Worm (Caenorhabditis elegans): ENCODE results near the gene Y116A8B.4.

Gene Y116A8B.4

DNA sequence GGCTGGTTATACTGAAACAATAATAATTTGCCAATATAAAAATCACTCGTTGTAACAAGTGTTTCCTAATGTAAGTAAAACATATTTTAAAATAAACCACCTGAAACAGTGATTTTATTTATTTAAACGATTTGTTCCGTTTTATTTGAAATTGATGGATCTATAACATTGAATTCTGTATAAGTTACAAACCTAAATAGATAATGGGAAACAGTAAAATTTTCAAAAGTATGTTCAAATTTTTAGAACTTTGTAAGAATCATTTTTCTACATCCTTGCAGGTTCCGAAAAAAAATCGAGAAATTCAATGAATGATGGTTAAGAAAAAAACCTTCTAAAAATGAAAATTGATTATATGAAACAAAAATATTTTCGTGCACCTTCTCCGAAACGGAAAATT, 30.1 kb upstream of the Y116A8B.4 start:
- TF ChIP-seq T22C8.4 (GFP tag; IDR thresholded peaks at IDR 0.05) = no peak

- TF ChIP-seq cog-1 (tag; optimal IDR thresholded peaks at IDR 0.05) = no peak
- TF ChIP-seq flt-1 (GFP tag; IDR thresholded peaks at IDR 0.05) = no peak
- no peak for TF ChIP-seq med-1 (GFP tag; optimal IDR thresholded peaks at IDR 0.05; ENCODE audit: insufficient read depth)
- no peak for TF ChIP-seq ztf-29 (GFP tag; IDR thresholded peaks at IDR 0.05)
- no peak for TF ChIP-seq tab-1 (GFP tag; IDR thresholded peaks at IDR 0.05)
- TF ChIP-seq ztf-23 (GFP tag; IDR thresholded peaks at IDR 0.05) = no peak
Observed at ce11 chrIV:17199706-17200105, 23.9 kb upstream of the Y116A8B.4 start.

DNA sequence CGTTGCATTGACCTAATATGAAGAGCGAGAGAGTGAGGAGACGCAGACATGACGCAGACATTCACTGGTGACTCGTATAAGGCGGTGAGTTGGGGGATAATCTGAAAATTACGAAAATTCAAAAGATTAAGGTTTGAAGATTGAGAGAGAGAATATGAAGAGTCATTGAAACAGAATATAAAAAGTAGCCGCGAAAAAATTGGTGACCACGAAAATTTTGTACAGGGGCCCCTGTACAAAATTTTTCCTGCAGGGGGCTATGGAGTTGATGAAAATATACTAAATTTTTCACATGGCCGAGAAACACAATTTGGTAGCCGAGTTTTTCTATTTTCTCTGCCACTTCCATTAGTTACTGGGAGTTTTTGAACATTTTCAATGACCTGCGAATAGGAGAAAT, 16.8 kb upstream of the Y116A8B.4 start, which contains the start of gene cnnm-1:
cnnm-1 (minus strand) TSS at position 101 of the 400 bp plus-strand sequence.
- TF ChIP-seq ztf-23 (GFP tag; IDR thresholded peaks at IDR 0.05) (no peak), T22C8.4 (GFP tag; IDR thresholded peaks at IDR 0.05) (no peak), tab-1 (GFP tag; IDR thresholded peaks at IDR 0.05) (no peak), cog-1 (tag; optimal IDR thresholded peaks at IDR 0.05) (no peak), med-1 (GFP tag; optimal IDR thresholded peaks at IDR 0.05; ENCODE audit: insufficient read depth) (no peak), ztf-29 (GFP tag; IDR thresholded peaks at IDR 0.05) (no peak), flt-1 (GFP tag; IDR thresholded peaks at IDR 0.05) (no peak), klf-2 (GFP tag; conservative IDR thresholded peaks at IDR 0.05) (no peak), ref-1 (GFP tag; conservative IDR thresholded peaks at IDR 0.05) (no peak)

ce11 chrIV:17207864-17208263, 15.7 kb upstream of the Y116A8B.4 start:
- TF ChIP-seq ztf-29 (GFP tag; IDR thresholded peaks at IDR 0.05) (no peak), klf-2 (GFP tag; conservative IDR thresholded peaks at IDR 0.05) (no peak), cog-1 (tag; optimal IDR thresholded peaks at IDR 0.05) (no peak), flt-1 (GFP tag; IDR thresholded peaks at IDR 0.05) (no peak), ztf-23 (GFP tag; IDR thresholded peaks at IDR 0.05) (no peak), ref-1 (GFP tag; conservative IDR thresholded peaks at IDR 0.05) (no peak), med-1 (GFP tag; optimal IDR thresholded peaks at IDR 0.05; ENCODE audit: insufficient read depth) (no peak), tab-1 (GFP tag; IDR thresholded peaks at IDR 0.05) (no peak), T22C8.4 (GFP tag; IDR thresholded peaks at IDR 0.05) (no peak)

ce11 chrIV:17209309-17209708, 14.3 kb upstream of the Y116A8B.4 start:
- TF ChIP-seq ref-1 (GFP tag; conservative IDR thresholded peaks at IDR 0.05) = no peak
- TF ChIP-seq cog-1 (tag; optimal IDR thresholded peaks at IDR 0.05) = no peak
- TF ChIP-seq flt-1 (GFP tag; IDR thresholded peaks at IDR 0.05) = no peak
- no peak for TF ChIP-seq T22C8.4 (GFP tag; IDR thresholded peaks at IDR 0.05)
- TF ChIP-seq ztf-29 (GFP tag; IDR thresholded peaks at IDR 0.05) = no peak
- no peak for TF ChIP-seq tab-1 (GFP tag; IDR thresholded peaks at IDR 0.05)
- no peak for TF ChIP-seq klf-2 (GFP tag; conservative IDR thresholded peaks at IDR 0.05)
- no peak for TF ChIP-seq ztf-23 (GFP tag; IDR thresholded peaks at IDR 0.05)
- no peak for TF ChIP-seq med-1 (GFP tag; optimal IDR thresholded peaks at IDR 0.05; ENCODE audit: insufficient read depth)

DNA sequence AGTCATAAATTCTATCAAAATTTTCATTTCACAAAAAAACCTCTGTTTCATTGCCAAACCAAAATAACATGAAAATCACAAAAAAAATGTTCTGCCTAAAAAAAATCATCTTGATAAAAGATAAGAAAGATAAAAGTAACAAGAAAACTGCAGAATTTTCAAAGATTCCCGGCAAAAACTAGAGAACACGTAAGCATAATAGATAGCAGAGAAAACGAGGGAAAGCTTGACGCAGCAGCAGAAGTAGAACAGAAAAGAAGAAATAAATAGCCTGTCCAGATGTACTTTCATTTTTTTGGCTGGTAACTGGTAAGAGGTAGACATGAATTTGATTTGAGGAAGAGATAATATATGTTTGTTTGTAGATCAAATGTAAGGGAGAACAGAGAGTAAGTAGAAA, 12.8 kb upstream of the Y116A8B.4 start:
- no peak for TF ChIP-seq ref-1 (GFP tag; conservative IDR thresholded peaks at IDR 0.05)
- no peak for TF ChIP-seq tab-1 (GFP tag; IDR thresholded peaks at IDR 0.05)
- no peak for TF ChIP-seq ztf-29 (GFP tag; IDR thresholded peaks at IDR 0.05)
- TF ChIP-seq flt-1 (GFP tag; IDR thresholded peaks at IDR 0.05) = no peak
- no peak for TF ChIP-seq klf-2 (GFP tag; conservative IDR thresholded peaks at IDR 0.05)

- TF ChIP-seq tab-1 (GFP tag; IDR thresholded peaks at IDR 0.05) (no peak), klf-2 (GFP tag; conservative IDR thresholded peaks at IDR 0.05) (no peak), T22C8.4 (GFP tag; IDR thresholded peaks at IDR 0.05) (no peak), ztf-29 (GFP tag; IDR thresholded peaks at IDR 0.05) (no peak), med-1 (GFP tag; optimal IDR thresholded peaks at IDR 0.05; ENCODE audit: insufficient read depth) (no peak), flt-1 (GFP tag; IDR thresholded peaks at IDR 0.05) (no peak), ztf-23 (GFP tag; IDR thresholded peaks at IDR 0.05) (no peak), cog-1 (tag; optimal IDR thresholded peaks at IDR 0.05) (no peak), ref-1 (GFP tag; conservative IDR thresholded peaks at IDR 0.05) (no peak)
Observed at ce11 chrIV:17215070-17215469, 8.5 kb upstream of the Y116A8B.4 start.

- TF ChIP-seq ref-1 (GFP tag; conservative IDR thresholded peaks at IDR 0.05) = no peak
- no peak for TF ChIP-seq T22C8.4 (GFP tag; IDR thresholded peaks at IDR 0.05)
- no peak for TF ChIP-seq ztf-23 (GFP tag; IDR thresholded peaks at IDR 0.05)
- no peak for TF ChIP-seq med-1 (GFP tag; optimal IDR thresholded peaks at IDR 0.05; ENCODE audit: insufficient read depth)
- no peak for TF ChIP-seq tab-1 (GFP tag; IDR thresholded peaks at IDR 0.05)
- no peak for TF ChIP-seq cog-1 (tag; optimal IDR thresholded peaks at IDR 0.05)
- TF ChIP-seq flt-1 (GFP tag; IDR thresholded peaks at IDR 0.05) = no peak
- TF ChIP-seq ztf-29 (GFP tag; IDR thresholded peaks at IDR 0.05) = no peak
- no peak for TF ChIP-seq klf-2 (GFP tag; conservative IDR thresholded peaks at IDR 0.05)
Observed at ce11 chrIV:17216048-17216447, 7.5 kb upstream of the Y116A8B.4 start, which contains the start of gene Y116A8B.1. Y116A8B.1 (plus strand) TSS chrIV:17216348.

- no peak for TF ChIP-seq ztf-23 (GFP tag; IDR thresholded peaks at IDR 0.05)
- no peak for TF ChIP-seq med-1 (GFP tag; optimal IDR thresholded peaks at IDR 0.05; ENCODE audit: insufficient read depth)
- no peak for TF ChIP-seq flt-1 (GFP tag; IDR thresholded peaks at IDR 0.05)
- no peak for TF ChIP-seq ztf-29 (GFP tag; IDR thresholded peaks at IDR 0.05)
- TF ChIP-seq ref-1 (GFP tag; conservative IDR thresholded peaks at IDR 0.05) = no peak
- TF ChIP-seq T22C8.4 (GFP tag; IDR thresholded peaks at IDR 0.05) = no peak
- TF ChIP-seq cog-1 (tag; optimal IDR thresholded peaks at IDR 0.05) = no peak
- TF ChIP-seq klf-2 (GFP tag; conservative IDR thresholded peaks at IDR 0.05) = no peak
- no peak for TF ChIP-seq tab-1 (GFP tag; IDR thresholded peaks at IDR 0.05)
Observed at ce11 chrIV:17230958-17231357, 7.4 kb downstream of the Y116A8B.4 start, which contains the start of gene npr-32. npr-32 (minus strand) TSS chrIV:17231058.

- no peak for TF ChIP-seq ref-1 (GFP tag; conservative IDR thresholded peaks at IDR 0.05)
Observed at ce11 chrIV:17232899-17233298, 9.3 kb downstream of the Y116A8B.4 start.

DNA sequence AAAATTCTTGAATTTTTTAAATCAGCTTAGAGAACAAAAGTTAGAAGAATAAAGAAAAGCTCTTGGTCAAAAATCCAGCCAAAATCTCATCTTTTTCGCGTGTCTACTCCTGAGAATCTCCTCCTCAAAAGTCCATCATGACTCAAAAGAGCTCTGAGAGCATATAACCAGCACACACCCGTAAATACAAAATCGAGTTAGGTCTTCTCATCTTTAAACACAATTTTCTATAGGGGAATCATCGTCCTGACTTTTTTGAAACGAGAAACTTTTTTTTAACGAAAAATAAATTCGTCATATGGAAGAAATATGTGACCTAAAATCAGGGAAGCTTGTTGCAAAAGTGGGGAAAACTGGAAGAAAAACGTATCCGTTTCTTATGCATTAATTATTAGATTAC, 9.9 kb downstream of the Y116A8B.4 start:
- TF ChIP-seq flt-1 (GFP tag; IDR thresholded peaks at IDR 0.05) (no peak), cog-1 (tag; optimal IDR thresholded peaks at IDR 0.05) (no peak), T22C8.4 (GFP tag; IDR thresholded peaks at IDR 0.05) (no peak), med-1 (GFP tag; optimal IDR thresholded peaks at IDR 0.05; ENCODE audit: insufficient read depth) (no peak), ref-1 (GFP tag; conservative IDR thresholded peaks at IDR 0.05) (no peak), klf-2 (GFP tag; conservative IDR thresholded peaks at IDR 0.05) (no peak)

All from whole organism, midembryonic.